Worm (Caenorhabditis elegans): ENCODE data around the gene srbc-49.
A peak's percentile ranks its signal among the peaks of the same experiment; 100 is the strongest.

srbc-49 gene

ce11 chrV:15773941-15774340 lies 47.6 kb upstream of the srbc-49 start (continued):
- TF ChIP-seq madf-9 (GFP tag; conservative IDR thresholded peaks at IDR 0.05) (no peak), ZK546.5 (tag; optimal IDR thresholded peaks at IDR 0.05) (no peak), daf-12 (tag; optimal IDR thresholded peaks at IDR 0.05) (no peak)

- peak in 1 of 2 experiments; percentile 55 for TF ChIP-seq unc-62 (GFP tag; optimal IDR thresholded peaks at IDR 0.05 in 1 of 2)
- no peak for TF ChIP-seq unc-62 (tag; optimal IDR thresholded peaks at IDR 0.05)
- no peak for TF ChIP-seq zip-2 (tag; optimal IDR thresholded peaks at IDR 0.05)
These were observed 44.8 kb upstream of the srbc-49 start, which contains the start of gene nhr-283 for ce11 chrV:15776651-15777050. TSS of gene nhr-283 (minus strand) at chrV:15776751.

- TF ChIP-seq pha-4 (GFP tag; IDR thresholded peaks at IDR 0.05) (no peak), pha-4 (tag; optimal IDR thresholded peaks at IDR 0.05) (no peak), pqm-1 (tag; optimal IDR thresholded peaks at IDR 0.05) (no peak), nhr-25 (tag; optimal IDR thresholded peaks at IDR 0.05; ENCODE audit: borderline replicate concordance, insufficient read depth) (no peak), lin-13 (GFP tag; optimal IDR thresholded peaks at IDR 0.05) (no peak), hlh-30 (tag; optimal IDR thresholded peaks at IDR 0.05; ENCODE audit: insufficient read depth) (no peak), skn-1 (tag; optimal IDR thresholded peaks at IDR 0.05) (no peak), jun-1 (tag; optimal IDR thresholded peaks at IDR 0.05) (no peak), ZK337.2 (GFP tag; IDR thresholded peaks at IDR 0.05) (no peak)
These were observed 42.3 kb upstream of the srbc-49 start, which contains the start of the genes nhr-285 and irld-52 for ce11 chrV:15779128-15779729. TSS of gene nhr-285 (minus strand) at chrV:15779228. TSS of gene irld-52 (plus strand) at chrV:15779679.

ce11 chrV:15781086-15781485 lies 40.4 kb upstream of the srbc-49 start, which contains the start of gene T26E4.2:
TSS of gene T26E4.2 (plus strand) at chrV:15781386.
- TF ChIP-seq dmd-8 (GFP tag; IDR thresholded peaks at IDR 0.05): no peak
- no peak for TF ChIP-seq hlh-11 (tag; optimal IDR thresholded peaks at IDR 0.05)
- TF ChIP-seq daf-8 (GFP tag; IDR thresholded peaks at IDR 0.05): no peak
- no peak for TF ChIP-seq ceh-82 (tag; optimal IDR thresholded peaks at IDR 0.05)

ce11 chrV:15782494-15782893 lies 39.0 kb upstream of the srbc-49 start, which contains the start of gene T26E4.3:
TSS of gene T26E4.3 (plus strand) at chrV:15782794.
- no peak for TF ChIP-seq mdt-29 (GFP tag; IDR thresholded peaks at IDR 0.05)
- no peak for TF ChIP-seq daf-12 (tag; optimal IDR thresholded peaks at IDR 0.05)
- TF ChIP-seq pqm-1 (tag; optimal IDR thresholded peaks at IDR 0.05): no peak
- no peak for TF ChIP-seq gei-8 (GFP tag; optimal IDR thresholded peaks at IDR 0.05)
- no peak for TF ChIP-seq hif-1 (tag; optimal IDR thresholded peaks at IDR 0.05)
- no peak for TF ChIP-seq R02D3.7 (tag; optimal IDR thresholded peaks at IDR 0.05)
- TF ChIP-seq dpl-1 (GFP tag; optimal IDR thresholded peaks at IDR 0.05): no peak
- TF ChIP-seq sdz-12 (GFP tag; optimal IDR thresholded peaks at IDR 0.05): no peak
- no peak for TF ChIP-seq Y75B8A.6 (GFP tag; IDR thresholded peaks at IDR 0.05)

ce11 chrV:15792409-15792808 lies 29.1 kb upstream of the srbc-49 start, which contains the start of gene T26E4.4:
TSS of gene T26E4.4 (minus strand) at chrV:15792509.
- TF ChIP-seq unc-39 (tag; optimal IDR thresholded peaks at IDR 0.05) (no peak), aha-1 (tag) (peak; percentile 12)

ce11 chrV:15793270-15793669 lies 28.2 kb upstream of the srbc-49 start, which contains the start of gene T26E4.7:
TSS of gene T26E4.7 (plus strand) at chrV:15793570.
- TF ChIP-seq ZK546.5 (tag; optimal IDR thresholded peaks at IDR 0.05) (no peak), madf-5 (GFP tag; IDR thresholded peaks at IDR 0.05) (no peak), Y48G9A.11 (GFP tag; IDR thresholded peaks at IDR 0.05) (no peak), lin-29 (GFP tag; IDR thresholded peaks at IDR 0.05) (no peak), lin-13 (GFP tag; optimal IDR thresholded peaks at IDR 0.05) (no peak), fkh-10 (GFP tag; optimal IDR thresholded peaks at IDR 0.05) (no peak), zip-11 (GFP tag; IDR thresholded peaks at IDR 0.05) (no peak), rbr-2 (tag; optimal IDR thresholded peaks at IDR 0.05) (no peak), pqm-1 (tag; optimal IDR thresholded peaks at IDR 0.05) (no peak)
